Worm (Caenorhabditis elegans) whole organism, L3 larva: ENCODE data around the gene F20B6.4.
A peak's percentile ranks its signal among the peaks of the same experiment; 100 is the strongest.

Source experiments
- ZK546.5 ChIP-seq: sonication (generic microtip); optimal IDR thresholded peaks from 2 replicates; lab custom pipeline; 2017; ENCODE audit warnings: missing biosample characterization, missing genetic modification characterization
- ama-1 ChIP-seq: fragments of 150-350 bp; optimal IDR thresholded peaks from 2 replicates; lab custom pipeline; 2018
- daf-12 ChIP-seq: fragments of 150-350 bp; optimal IDR thresholded peaks from 2 replicates; lab custom pipeline; 2014; ENCODE audit warnings: missing biosample characterization, missing genetic modification reagents, missing genetic modification characterization
- egl-5 ChIP-seq: fragments of 150-350 bp; optimal IDR thresholded peaks from 2 replicates; lab custom pipeline; 2017; ENCODE audit warnings: missing biosample characterization, missing genetic modification reagents, missing genetic modification characterization, inconsistent platforms
- fkh-10 ChIP-seq: sonication (generic microtip); optimal IDR thresholded peaks from 2 replicates; lab custom pipeline; 2017; ENCODE audit warnings: missing biosample characterization, missing genetic modification reagents, missing genetic modification characterization
- nhr-77 ChIP-seq: fragments of 150-350 bp; optimal IDR thresholded peaks from 2 replicates; lab custom pipeline; 2014; ENCODE audit warnings: missing biosample characterization, missing genetic modification characterization

DNA sequence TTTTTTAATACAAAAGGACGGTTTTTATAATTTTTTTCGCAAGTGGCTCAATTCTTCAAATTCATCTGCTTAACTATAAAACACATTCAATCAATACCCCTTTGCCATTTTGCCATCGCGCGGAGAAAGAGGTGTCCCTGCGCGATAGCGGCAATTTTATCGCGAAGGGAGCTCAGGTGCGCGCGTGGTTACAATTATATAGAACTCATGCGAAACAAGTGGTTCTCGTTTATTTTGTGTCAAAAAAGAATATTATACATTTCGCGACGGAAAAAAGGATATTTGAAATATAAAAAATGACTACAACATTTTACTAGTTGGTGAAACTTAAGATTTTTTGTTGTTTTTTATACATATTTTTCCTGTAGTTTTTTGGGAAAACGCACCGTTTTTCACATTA, 12.8 kb upstream of the F20B6.4 start:
- TF ChIP-seq fkh-10 (GFP tag; lab: Kevin White, UChicago) (peak; percentile 97), nhr-77 (tag; lab: Kevin White, UChicago) (peak; percentile 100), egl-5 (tag; lab: Kevin White, UChicago) (peak; percentile 99), daf-12 (tag; lab: Kevin White, UChicago) (peak; percentile 93), ZK546.5 (tag; lab: Kevin White, UChicago) (peak; percentile 62), ama-1 (peak; percentile 68)
